Worm (Caenorhabditis elegans): ENCODE measurements around the gene flp-12.

DNA sequence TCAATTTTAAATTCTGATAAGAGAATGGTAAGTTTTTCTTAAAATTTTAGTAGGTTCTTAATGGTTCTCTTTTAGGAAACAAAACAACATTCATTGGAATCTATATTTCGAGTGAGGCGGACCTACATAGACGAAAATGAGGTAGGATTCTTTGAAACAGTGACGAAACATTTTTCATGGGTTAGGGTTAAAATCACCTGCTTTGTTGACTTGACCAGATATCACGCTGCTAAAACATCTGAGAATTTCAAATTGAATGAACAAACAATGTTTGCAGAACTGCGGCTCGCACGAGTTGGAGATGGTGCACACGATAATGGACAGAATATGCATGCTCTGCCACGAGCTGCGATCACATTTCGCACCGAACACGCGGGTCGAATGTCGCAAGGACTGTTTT, 29.9 kb downstream of the flp-12 start:
- no peak for TF ChIP-seq klf-2 (GFP tag; conservative IDR thresholded peaks at IDR 0.05)
- no peak for TF ChIP-seq med-1 (GFP tag; optimal IDR thresholded peaks at IDR 0.05; ENCODE audit: insufficient read depth)
- TF ChIP-seq T22C8.4 (GFP tag; IDR thresholded peaks at IDR 0.05), result no peak
- TF ChIP-seq flt-1 (GFP tag; IDR thresholded peaks at IDR 0.05), result no peak
- TF ChIP-seq cog-1 (tag; optimal IDR thresholded peaks at IDR 0.05), result no peak
- TF ChIP-seq ztf-23 (GFP tag; IDR thresholded peaks at IDR 0.05), result no peak
- no peak for TF ChIP-seq ref-1 (GFP tag; conservative IDR thresholded peaks at IDR 0.05)
- TF ChIP-seq tab-1 (GFP tag; IDR thresholded peaks at IDR 0.05), result no peak
- TF ChIP-seq ztf-29 (GFP tag; IDR thresholded peaks at IDR 0.05), result no peak

Measured in whole organism, midembryonic.